Worm (Caenorhabditis elegans): ENCODE measurements around the gene fbxa-77.

- no peak for TF ChIP-seq ceh-13 (GFP tag; optimal IDR thresholded peaks at IDR 0.05)
- TF ChIP-seq ceh-36 (tag; optimal IDR thresholded peaks at IDR 0.05): no peak
- no peak for TF ChIP-seq tbx-11 (GFP tag; IDR thresholded peaks at IDR 0.05)
- TF ChIP-seq ama-1 (optimal IDR thresholded peaks at IDR 0.05): no peak
- no peak for TF ChIP-seq sea-1 (GFP tag; conservative IDR thresholded peaks at IDR 0.05)
- no peak for TF ChIP-seq aly-1 (tag; optimal IDR thresholded peaks at IDR 0.05)
- no peak for TF ChIP-seq flt-1 (GFP tag; IDR thresholded peaks at IDR 0.05)
These were observed 940 bp upstream of the fbxa-77 start for ce11 chrIII:1248335-1248734.
